Worm (Caenorhabditis elegans) whole organism, midembryonic: ENCODE results near the gene F19B2.6.

ENCODE experiments used
- T22C8.4 ChIP-seq: fragments of 200-800 bp; sonication (Bioruptor generic); IDR thresholded peaks from 2 replicates; pipeline ENCODE4 v1.3.6; 2022; ENCODE audit warnings: missing genetic modification characterization, missing compliant biosample characterization
- cog-1 ChIP-seq: sonication (generic microtip); optimal IDR thresholded peaks from 2 replicates; lab custom pipeline; 2016; ENCODE audit warnings: missing genetic modification characterization, missing compliant biosample characterization
- flt-1 ChIP-seq: fragments of 200-800 bp; sonication (Bioruptor generic); IDR thresholded peaks from 2 replicates; pipeline ENCODE4 v1.3.6; 2022; ENCODE audit warnings: missing genetic modification characterization, missing compliant biosample characterization
- klf-2 ChIP-seq: fragments of 200-800 bp; sonication (Bioruptor generic); conservative IDR thresholded peaks from 2 replicates; pipeline ENCODE4 v1.3.6; 2022; ENCODE audit warnings: missing genetic modification reagents, missing genetic modification characterization, missing compliant biosample characterization
- med-1 ChIP-seq: sonication (generic microtip); optimal IDR thresholded peaks from 2 replicates; lab custom pipeline; 2017; ENCODE audit warnings: missing genetic modification characterization, mild to moderate bottlenecking, missing compliant biosample characterization, antibody characterized with exemption, missing genetic modification reagents; ENCODE audit not compliant: insufficient read depth
- ref-1 ChIP-seq: fragments of 200-800 bp; sonication (Bioruptor generic); conservative IDR thresholded peaks from 2 replicates; pipeline ENCODE4 v1.3.6; 2022; ENCODE audit warnings: missing genetic modification reagents, missing genetic modification characterization, missing compliant biosample characterization
- tab-1 ChIP-seq: fragments of 200-800 bp; sonication (Bioruptor generic); IDR thresholded peaks from 2 replicates; pipeline ENCODE4 v1.3.6; 2022; ENCODE audit warnings: missing genetic modification characterization, missing compliant biosample characterization
- ztf-23 ChIP-seq: fragments of 200-800 bp; sonication (Bioruptor generic); IDR thresholded peaks from 2 replicates; pipeline ENCODE4 v1.3.6; 2022; ENCODE audit warnings: missing genetic modification reagents, missing genetic modification characterization, missing compliant biosample characterization
- ztf-29 ChIP-seq: fragments of 200-800 bp; sonication (Bioruptor generic); IDR thresholded peaks from 2 replicates; pipeline ENCODE4 v1.3.6; 2022; ENCODE audit warnings: missing genetic modification reagents, missing genetic modification characterization, missing compliant biosample characterization

The F19B2.6 gene

DNA sequence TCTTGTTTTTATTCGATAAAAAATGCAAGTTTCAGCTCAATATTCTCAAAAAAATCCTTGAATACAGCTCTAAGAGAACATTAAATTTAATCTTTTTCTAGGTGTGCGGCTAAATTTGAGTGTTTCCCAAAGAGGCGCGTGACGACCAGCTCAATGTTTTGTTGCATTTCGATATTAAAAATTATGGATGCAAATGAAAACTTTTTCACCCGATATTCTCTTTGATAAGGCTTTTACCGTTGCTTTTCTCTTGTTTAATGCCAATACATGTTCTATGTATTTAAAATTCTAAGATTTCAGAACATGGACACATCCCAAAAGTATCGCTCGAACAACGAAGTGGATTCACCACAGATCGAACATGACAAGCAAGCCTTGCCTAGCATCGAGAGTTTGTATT lies at the start of gene F19B2.6:
Gene F19B2.6, plus strand, starts transcription at position 301 of the 400 bp plus-strand sequence.
- TF ChIP-seq tab-1 (GFP tag; lab: Robert Waterston, UW) (no peak), klf-2 (no peak), cog-1 (tag; lab: Kevin White, UChicago) (no peak), ztf-23 (GFP tag; lab: Robert Waterston, UW) (no peak), T22C8.4 (GFP tag; lab: Robert Waterston, UW) (no peak), flt-1 (no peak), med-1 (GFP tag; lab: Kevin White, UChicago) (no peak)

DNA sequence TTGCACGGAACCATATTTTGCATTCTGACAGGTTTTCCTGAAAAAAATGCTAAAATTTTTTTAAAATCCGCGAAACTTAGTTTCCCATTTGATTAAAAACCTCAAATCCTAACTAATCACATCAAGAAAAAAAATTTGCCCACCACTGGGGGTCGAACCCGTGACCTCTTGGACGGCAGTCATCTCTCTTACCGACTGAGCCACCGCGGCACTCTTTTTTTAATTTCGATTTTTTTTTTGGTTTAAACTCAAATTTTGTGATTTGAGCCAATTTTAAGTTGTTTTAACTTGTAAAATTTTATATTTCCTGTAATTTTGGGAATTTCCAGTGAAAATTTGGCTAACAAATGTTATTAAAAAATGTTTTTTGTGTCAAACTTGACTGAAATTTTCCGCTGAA lies 38.6 kb upstream of the F19B2.6 start:
- no peak for TF ChIP-seq ztf-29
- TF ChIP-seq med-1 (GFP tag; lab: Kevin White, UChicago): no peak
- no peak for TF ChIP-seq flt-1

- TF ChIP-seq flt-1 (no peak), med-1 (GFP tag; lab: Kevin White, UChicago) (no peak)
Measured at ce11 chrV:20120623-20121165, 37.6 kb upstream of the F19B2.6 start, which contains the start of gene ncx-1. Gene ncx-1, minus strand, starts transcription at chrV:20120673.

DNA sequence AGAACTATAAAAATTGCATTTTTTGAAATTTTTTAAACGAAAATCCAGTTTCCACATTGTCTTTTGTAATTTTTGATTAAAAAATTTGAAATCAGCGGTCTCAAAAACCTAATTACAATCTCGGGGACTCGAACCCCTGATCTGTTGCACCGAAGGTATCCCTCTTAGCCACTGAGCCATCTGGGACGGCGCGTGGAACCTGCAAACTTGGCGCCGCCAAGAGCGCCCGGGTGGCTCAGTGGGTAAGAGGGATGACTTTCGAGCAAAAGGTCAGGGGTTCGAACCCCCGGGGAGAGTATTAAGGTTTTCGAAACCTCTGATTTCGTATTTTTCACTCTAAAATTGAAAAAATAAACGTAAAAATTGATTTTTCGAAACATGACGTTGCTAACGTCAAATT lies 35.3 kb upstream of the F19B2.6 start:
- TF ChIP-seq cog-1 (tag; lab: Kevin White, UChicago) (no peak), klf-2 (no peak), T22C8.4 (GFP tag; lab: Robert Waterston, UW) (no peak), med-1 (GFP tag; lab: Kevin White, UChicago) (no peak), ref-1 (GFP tag; lab: Robert Waterston, UW) (no peak), flt-1 (no peak), ztf-23 (GFP tag; lab: Robert Waterston, UW) (no peak), tab-1 (GFP tag; lab: Robert Waterston, UW) (no peak), ztf-29 (no peak)

ce11 chrV:20123616-20124015 lies 34.7 kb upstream of the F19B2.6 start:
- no peak for TF ChIP-seq flt-1
- no peak for TF ChIP-seq cog-1 (tag; lab: Kevin White, UChicago)
- no peak for TF ChIP-seq klf-2
- TF ChIP-seq tab-1 (GFP tag; lab: Robert Waterston, UW): no peak
- TF ChIP-seq ref-1 (GFP tag; lab: Robert Waterston, UW): no peak
- TF ChIP-seq ztf-29: no peak
- TF ChIP-seq T22C8.4 (GFP tag; lab: Robert Waterston, UW): no peak
- no peak for TF ChIP-seq ztf-23 (GFP tag; lab: Robert Waterston, UW)
- no peak for TF ChIP-seq med-1 (GFP tag; lab: Kevin White, UChicago)

DNA sequence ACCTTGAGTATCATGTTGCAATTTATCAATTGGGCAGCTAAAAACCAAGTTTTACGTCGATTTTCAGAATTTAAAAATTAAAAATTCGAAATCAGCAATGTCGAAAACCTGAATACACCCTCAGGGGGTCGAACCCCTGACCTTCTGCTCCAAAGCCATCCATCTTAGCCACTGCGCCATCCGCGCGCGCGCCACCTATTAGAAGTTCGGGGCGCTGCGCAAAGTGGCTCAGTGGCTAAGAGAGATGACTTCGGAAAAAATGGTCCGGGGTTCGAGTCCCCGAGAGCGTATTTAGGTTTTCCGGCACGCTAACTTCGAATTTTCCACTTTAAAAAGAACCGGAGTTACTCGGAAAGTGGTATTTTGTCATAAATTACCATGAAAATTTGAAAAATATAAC lies 33.9 kb upstream of the F19B2.6 start:
- TF ChIP-seq tab-1 (GFP tag; lab: Robert Waterston, UW): no peak
- no peak for TF ChIP-seq ztf-23 (GFP tag; lab: Robert Waterston, UW)
- no peak for TF ChIP-seq med-1 (GFP tag; lab: Kevin White, UChicago)
- TF ChIP-seq flt-1: no peak
- no peak for TF ChIP-seq T22C8.4 (GFP tag; lab: Robert Waterston, UW)
- no peak for TF ChIP-seq ztf-29

- TF ChIP-seq ztf-29 (no peak), med-1 (GFP tag; lab: Kevin White, UChicago) (no peak), ztf-23 (GFP tag; lab: Robert Waterston, UW) (no peak), T22C8.4 (GFP tag; lab: Robert Waterston, UW) (no peak), klf-2 (no peak), cog-1 (tag; lab: Kevin White, UChicago) (no peak), flt-1 (no peak), tab-1 (GFP tag; lab: Robert Waterston, UW) (no peak), ref-1 (GFP tag; lab: Robert Waterston, UW) (no peak)
Measured at ce11 chrV:20125137-20125536, 33.2 kb upstream of the F19B2.6 start.

DNA sequence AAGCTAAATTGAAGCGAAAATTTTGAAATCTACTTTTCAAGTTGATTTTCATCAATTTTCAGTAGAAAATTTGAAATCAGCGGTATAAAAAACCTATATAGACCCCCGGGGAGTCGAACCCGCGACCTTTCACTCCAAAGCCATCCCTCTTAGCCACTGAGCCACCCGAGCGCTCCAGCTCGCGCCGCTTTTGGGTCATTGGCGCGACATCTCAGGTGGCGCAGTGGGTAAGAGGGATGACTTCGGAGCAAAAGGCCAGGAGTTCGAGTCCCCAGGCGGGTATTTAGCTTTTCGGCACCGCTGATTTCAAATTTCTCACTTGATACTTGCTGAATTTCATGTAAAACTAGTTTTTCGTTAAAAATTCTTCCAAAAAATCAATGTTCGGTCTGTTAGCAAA lies 31.7 kb upstream of the F19B2.6 start:
- no peak for TF ChIP-seq ztf-29
- TF ChIP-seq klf-2: 0 out of 2 replicates have a peak, but pooled peaks have one; percentile 23
- TF ChIP-seq T22C8.4 (GFP tag; lab: Robert Waterston, UW): no peak
- no peak for TF ChIP-seq tab-1 (GFP tag; lab: Robert Waterston, UW)
- no peak for TF ChIP-seq ztf-23 (GFP tag; lab: Robert Waterston, UW)
- TF ChIP-seq ref-1 (GFP tag; lab: Robert Waterston, UW): no peak

DNA sequence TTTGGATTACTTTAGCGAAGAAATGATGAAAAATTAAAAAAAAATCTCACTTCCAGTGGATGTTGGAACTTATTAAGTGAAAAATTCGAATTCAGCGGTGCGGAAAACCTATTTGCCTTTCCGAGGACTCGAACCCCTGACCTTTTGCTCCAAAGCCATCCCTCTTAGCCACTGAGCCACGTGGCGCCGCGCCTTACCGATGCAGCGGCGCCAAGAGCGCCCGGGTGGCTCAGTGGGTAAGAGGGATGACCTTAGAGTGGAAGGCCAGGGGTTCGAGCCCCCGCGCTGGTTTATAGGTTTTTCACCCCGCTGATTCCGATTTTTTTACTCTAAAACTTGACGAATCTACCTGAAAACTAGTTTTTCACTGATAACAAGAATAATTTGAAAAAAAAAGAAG lies 30.8 kb upstream of the F19B2.6 start:
- TF ChIP-seq T22C8.4 (GFP tag; lab: Robert Waterston, UW): no peak
- TF ChIP-seq ztf-23 (GFP tag; lab: Robert Waterston, UW): no peak
- TF ChIP-seq cog-1 (tag; lab: Kevin White, UChicago): no peak
- no peak for TF ChIP-seq ref-1 (GFP tag; lab: Robert Waterston, UW)
- TF ChIP-seq flt-1: no peak
- TF ChIP-seq klf-2: no peak
- no peak for TF ChIP-seq ztf-29
- no peak for TF ChIP-seq med-1 (GFP tag; lab: Kevin White, UChicago)
- TF ChIP-seq tab-1 (GFP tag; lab: Robert Waterston, UW): no peak

- TF ChIP-seq tab-1 (GFP tag; lab: Robert Waterston, UW) (no peak), ztf-29 (no peak), flt-1 (no peak), T22C8.4 (GFP tag; lab: Robert Waterston, UW) (no peak)
Measured at ce11 chrV:20133163-20133562, 25.2 kb upstream of the F19B2.6 start, which contains the start of gene ssu-1. Gene ssu-1, minus strand, starts transcription at chrV:20133263.

DNA sequence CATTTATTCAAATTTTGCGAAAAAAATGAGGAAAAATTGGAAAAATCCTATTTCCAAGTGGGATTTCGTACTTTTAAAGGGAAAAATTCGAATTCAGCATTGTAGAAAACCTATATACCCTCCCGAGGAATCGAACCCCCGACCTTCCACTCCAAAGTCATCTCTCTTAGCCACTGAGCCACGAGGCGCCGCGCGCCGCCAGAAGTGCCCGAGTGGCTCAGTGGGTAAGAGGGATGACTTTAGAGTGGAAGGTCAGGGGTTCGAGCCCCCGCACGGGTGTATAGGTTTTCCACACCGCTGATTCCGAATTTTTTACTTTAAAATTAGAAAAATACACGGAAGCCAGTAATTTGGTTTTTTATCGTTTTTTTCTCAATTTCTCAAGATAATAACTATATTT lies 23.5 kb upstream of the F19B2.6 start:
- TF ChIP-seq ztf-29 (no peak), T22C8.4 (GFP tag; lab: Robert Waterston, UW) (no peak), klf-2 (no peak), flt-1 (no peak), ztf-23 (GFP tag; lab: Robert Waterston, UW) (no peak), med-1 (GFP tag; lab: Kevin White, UChicago) (no peak), tab-1 (GFP tag; lab: Robert Waterston, UW) (no peak), cog-1 (tag; lab: Kevin White, UChicago) (no peak), ref-1 (GFP tag; lab: Robert Waterston, UW) (no peak)
